Worm (Caenorhabditis elegans): ENCODE measurements around the gene Y43C5B.2.

Gene Y43C5B.2

ce11 chrIV:10347528-10347927 lies 4.6 kb downstream of the Y43C5B.2 start:
- TF ChIP-seq med-1 (GFP tag; optimal IDR thresholded peaks at IDR 0.05; ENCODE audit: insufficient read depth) = no peak
- TF ChIP-seq tab-1 (GFP tag; IDR thresholded peaks at IDR 0.05) = no peak
- TF ChIP-seq ref-1 (GFP tag; conservative IDR thresholded peaks at IDR 0.05) = no peak
- TF ChIP-seq T22C8.4 (GFP tag; IDR thresholded peaks at IDR 0.05) = no peak
- TF ChIP-seq ztf-23 (GFP tag; IDR thresholded peaks at IDR 0.05) = no peak
- TF ChIP-seq ztf-29 (GFP tag; IDR thresholded peaks at IDR 0.05) = no peak
- no peak for TF ChIP-seq flt-1 (GFP tag; IDR thresholded peaks at IDR 0.05)
- TF ChIP-seq klf-2 (GFP tag; conservative IDR thresholded peaks at IDR 0.05) = no peak
- TF ChIP-seq cog-1 (tag; optimal IDR thresholded peaks at IDR 0.05) = no peak

ce11 chrIV:10346948-10347347 lies 5.2 kb downstream of the Y43C5B.2 start:
- no peak for TF ChIP-seq tab-1 (GFP tag; IDR thresholded peaks at IDR 0.05)
- TF ChIP-seq med-1 (GFP tag; optimal IDR thresholded peaks at IDR 0.05; ENCODE audit: insufficient read depth) = no peak
- TF ChIP-seq T22C8.4 (GFP tag; IDR thresholded peaks at IDR 0.05) = no peak
- no peak for TF ChIP-seq klf-2 (GFP tag; conservative IDR thresholded peaks at IDR 0.05)
- TF ChIP-seq ztf-29 (GFP tag; IDR thresholded peaks at IDR 0.05) = no peak
- no peak for TF ChIP-seq ztf-23 (GFP tag; IDR thresholded peaks at IDR 0.05)
- TF ChIP-seq cog-1 (tag; optimal IDR thresholded peaks at IDR 0.05) = no peak
- no peak for TF ChIP-seq ref-1 (GFP tag; conservative IDR thresholded peaks at IDR 0.05)
- no peak for TF ChIP-seq flt-1 (GFP tag; IDR thresholded peaks at IDR 0.05)

DNA sequence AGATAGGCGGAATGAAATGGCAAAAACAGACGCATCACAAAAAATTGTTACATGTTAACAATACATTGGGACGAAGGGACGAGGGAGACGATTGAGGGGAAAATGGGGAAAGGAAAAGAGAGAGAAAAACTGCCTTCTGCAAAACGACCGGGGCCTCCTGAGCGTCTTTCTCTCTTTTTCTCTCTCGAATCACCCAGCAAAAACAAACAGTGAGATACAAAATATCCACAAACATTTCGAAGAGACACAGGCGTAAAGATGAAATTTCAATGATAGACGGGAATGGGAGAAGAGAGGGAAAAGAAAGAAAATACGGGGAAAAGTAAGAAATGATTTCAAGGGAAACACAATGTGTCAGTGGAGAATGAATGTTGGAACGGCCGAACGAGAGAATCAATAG lies 6.2 kb downstream of the Y43C5B.2 start:
- no peak for TF ChIP-seq klf-2 (GFP tag; conservative IDR thresholded peaks at IDR 0.05)
- no peak for TF ChIP-seq med-1 (GFP tag; optimal IDR thresholded peaks at IDR 0.05; ENCODE audit: insufficient read depth)
- TF ChIP-seq ztf-23 (GFP tag; IDR thresholded peaks at IDR 0.05) = no peak
- no peak for TF ChIP-seq cog-1 (tag; optimal IDR thresholded peaks at IDR 0.05)
- TF ChIP-seq T22C8.4 (GFP tag; IDR thresholded peaks at IDR 0.05) = no peak
- TF ChIP-seq ztf-29 (GFP tag; IDR thresholded peaks at IDR 0.05) = no peak
- TF ChIP-seq ref-1 (GFP tag; conservative IDR thresholded peaks at IDR 0.05) = no peak
- TF ChIP-seq flt-1 (GFP tag; IDR thresholded peaks at IDR 0.05) = no peak
- no peak for TF ChIP-seq tab-1 (GFP tag; IDR thresholded peaks at IDR 0.05)

DNA sequence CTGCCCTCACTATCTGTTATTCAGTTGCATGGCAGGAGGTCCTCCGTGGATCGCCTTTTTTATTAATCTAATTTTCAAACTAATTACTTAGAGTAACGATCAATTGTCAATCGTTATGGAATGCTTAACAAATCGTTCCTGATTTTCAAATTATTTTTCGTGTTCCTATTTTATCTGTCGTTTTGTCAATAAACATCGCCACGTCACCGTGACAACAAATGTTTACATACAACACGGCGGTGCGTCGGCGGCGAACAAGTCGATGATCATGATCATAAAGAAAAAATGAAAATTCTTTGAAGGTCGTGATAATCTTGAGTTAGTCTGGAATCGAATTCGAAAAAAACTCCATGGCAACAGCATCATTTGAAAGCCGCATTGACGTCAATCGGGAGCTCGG lies 6.7 kb downstream of the Y43C5B.2 start:
- TF ChIP-seq ztf-29 (GFP tag; IDR thresholded peaks at IDR 0.05) (no peak), flt-1 (GFP tag; IDR thresholded peaks at IDR 0.05) (no peak), cog-1 (tag; optimal IDR thresholded peaks at IDR 0.05) (no peak), ref-1 (GFP tag; conservative IDR thresholded peaks at IDR 0.05) (no peak), ztf-23 (GFP tag; IDR thresholded peaks at IDR 0.05) (no peak), T22C8.4 (GFP tag; IDR thresholded peaks at IDR 0.05) (no peak), med-1 (GFP tag; optimal IDR thresholded peaks at IDR 0.05; ENCODE audit: insufficient read depth) (no peak), tab-1 (GFP tag; IDR thresholded peaks at IDR 0.05) (no peak), klf-2 (GFP tag; conservative IDR thresholded peaks at IDR 0.05) (no peak)

DNA sequence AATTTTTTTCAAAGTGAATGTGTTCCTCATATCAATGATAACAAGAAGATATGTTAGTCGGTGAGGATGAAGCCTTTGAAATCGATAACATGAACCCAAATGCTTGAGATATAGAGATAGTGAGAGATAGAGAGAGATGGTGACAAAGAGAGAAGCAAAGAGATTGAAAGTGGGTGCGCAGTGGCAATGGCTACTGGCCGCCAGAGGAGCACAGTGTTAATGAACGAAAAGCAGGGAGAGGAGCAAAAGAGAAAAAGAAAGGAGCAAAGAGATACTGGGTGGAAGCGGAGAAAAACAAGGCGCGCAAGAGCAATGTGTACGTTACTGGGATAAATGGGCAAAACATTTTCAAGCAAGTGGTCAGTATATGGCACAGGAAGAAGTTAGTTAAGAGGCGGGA lies 7.5 kb downstream of the Y43C5B.2 start:
- TF ChIP-seq ztf-29 (GFP tag; IDR thresholded peaks at IDR 0.05) (no peak), cog-1 (tag; optimal IDR thresholded peaks at IDR 0.05) (peak; percentile 5)

DNA sequence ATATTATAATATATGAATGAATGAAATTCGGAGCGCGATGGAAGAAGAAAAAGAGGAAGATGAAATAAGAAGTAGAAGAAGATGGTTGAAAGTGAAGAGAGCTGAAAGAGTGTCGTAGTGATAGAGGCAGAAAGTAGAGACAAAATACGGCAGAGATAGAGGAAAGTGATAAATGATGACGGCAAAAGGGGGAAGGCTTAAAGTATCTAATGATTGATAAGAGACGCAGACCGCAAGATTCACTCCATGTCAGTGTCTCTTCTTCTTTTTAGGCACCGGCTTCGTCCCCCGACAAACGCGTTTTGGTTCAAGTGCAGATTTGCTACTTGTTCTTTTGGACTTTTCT lies 9.8 kb downstream of the Y43C5B.2 start:
- TF ChIP-seq ztf-29 (GFP tag; IDR thresholded peaks at IDR 0.05) (no peak), ztf-23 (GFP tag; IDR thresholded peaks at IDR 0.05) (no peak), ref-1 (GFP tag; conservative IDR thresholded peaks at IDR 0.05) (no peak), T22C8.4 (GFP tag; IDR thresholded peaks at IDR 0.05) (no peak), tab-1 (GFP tag; IDR thresholded peaks at IDR 0.05) (no peak)

DNA sequence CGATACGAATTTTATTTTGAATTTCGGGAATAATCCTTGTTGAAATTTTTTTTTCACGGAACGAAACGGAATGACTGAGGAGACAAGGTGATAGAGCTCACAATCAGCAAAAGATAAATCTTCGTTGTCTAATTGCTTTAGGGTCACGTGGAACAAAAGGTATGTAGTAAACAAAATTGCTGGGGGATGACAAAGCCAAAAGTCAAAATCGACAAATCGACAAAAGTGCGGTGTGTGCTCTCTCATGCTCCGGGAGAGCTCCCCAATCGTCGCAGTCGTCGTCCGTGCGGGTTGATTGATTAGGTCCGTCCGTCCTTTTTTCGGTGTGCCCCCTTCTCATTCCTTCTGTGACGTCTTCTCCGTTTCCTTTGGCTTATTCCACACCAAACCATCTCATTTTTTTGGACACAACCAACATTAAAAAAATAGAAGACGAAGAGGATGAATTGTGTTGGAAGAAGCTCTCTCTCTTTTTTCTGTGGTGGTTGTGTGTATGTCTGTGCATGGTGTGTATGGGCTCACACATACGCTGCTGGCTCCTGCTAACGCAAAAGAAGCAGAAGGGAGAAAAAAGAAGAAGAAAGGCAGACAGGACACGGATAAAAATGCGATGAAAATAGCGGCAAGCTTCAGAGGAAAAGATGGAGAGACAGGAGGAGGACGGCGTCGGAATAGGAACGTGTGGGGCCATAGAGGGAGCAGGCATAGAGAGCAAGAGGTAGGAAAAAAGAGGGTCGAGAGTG lies 10.4 kb downstream of the Y43C5B.2 start:
- TF ChIP-seq klf-2 (GFP tag; conservative IDR thresholded peaks at IDR 0.05) (no peak), T22C8.4 (GFP tag; IDR thresholded peaks at IDR 0.05) (no peak), med-1 (GFP tag; optimal IDR thresholded peaks at IDR 0.05; ENCODE audit: insufficient read depth) (no peak), cog-1 (tag; optimal IDR thresholded peaks at IDR 0.05) (no peak), ztf-29 (GFP tag; IDR thresholded peaks at IDR 0.05) (no peak), flt-1 (GFP tag; IDR thresholded peaks at IDR 0.05) (no peak), ref-1 (GFP tag; conservative IDR thresholded peaks at IDR 0.05) (no peak), ztf-23 (GFP tag; IDR thresholded peaks at IDR 0.05) (no peak; the same call in 1 of the 2 replicates), tab-1 (GFP tag; IDR thresholded peaks at IDR 0.05) (no peak)

DNA sequence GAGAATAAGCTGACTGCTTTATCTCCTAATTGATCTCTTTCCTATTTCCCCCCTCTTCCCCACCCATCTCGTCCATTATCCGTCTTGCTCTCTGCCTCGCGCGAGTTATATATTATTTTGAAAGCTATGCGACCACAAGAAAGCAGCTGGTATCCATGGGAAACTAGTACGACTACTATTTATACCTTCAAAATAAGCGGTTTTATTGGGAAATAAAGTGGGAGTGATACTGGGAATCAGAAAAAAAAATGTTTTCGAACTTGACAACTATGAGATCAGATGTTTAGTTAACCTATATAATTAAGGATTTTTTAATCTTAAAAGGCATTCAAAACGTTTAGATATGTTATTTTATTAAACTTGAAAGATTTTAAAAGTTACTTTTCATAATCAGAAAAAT lies 12.4 kb downstream of the Y43C5B.2 start:
- TF ChIP-seq ref-1 (GFP tag; conservative IDR thresholded peaks at IDR 0.05) = no peak

DNA sequence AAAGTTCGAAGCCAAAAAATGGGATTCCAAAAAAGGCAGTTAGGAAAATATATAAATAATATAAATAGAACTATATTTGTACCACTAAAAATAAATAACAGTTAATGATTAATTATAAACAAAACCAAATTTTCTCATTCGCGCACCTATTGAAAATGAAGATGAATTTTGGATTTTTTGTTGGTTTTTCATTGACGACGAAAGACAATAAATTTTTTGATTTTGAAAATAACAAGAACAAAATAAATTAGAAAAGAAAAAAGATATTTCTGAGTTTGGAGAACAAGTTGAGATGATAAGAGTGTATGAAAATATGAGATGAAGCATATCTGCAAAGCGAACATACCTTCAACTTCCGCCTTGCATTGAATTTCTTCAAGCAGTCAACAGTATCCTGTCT lies 14.9 kb downstream of the Y43C5B.2 start:
- no peak for TF ChIP-seq ref-1 (GFP tag; conservative IDR thresholded peaks at IDR 0.05)
- TF ChIP-seq T22C8.4 (GFP tag; IDR thresholded peaks at IDR 0.05) = no peak
- TF ChIP-seq ztf-23 (GFP tag; IDR thresholded peaks at IDR 0.05) = no peak
- no peak for TF ChIP-seq tab-1 (GFP tag; IDR thresholded peaks at IDR 0.05)
- TF ChIP-seq ztf-29 (GFP tag; IDR thresholded peaks at IDR 0.05) = no peak
- TF ChIP-seq cog-1 (tag; optimal IDR thresholded peaks at IDR 0.05) = no peak
- no peak for TF ChIP-seq klf-2 (GFP tag; conservative IDR thresholded peaks at IDR 0.05)
- no peak for TF ChIP-seq flt-1 (GFP tag; IDR thresholded peaks at IDR 0.05)
- TF ChIP-seq med-1 (GFP tag; optimal IDR thresholded peaks at IDR 0.05; ENCODE audit: insufficient read depth) = no peak

DNA sequence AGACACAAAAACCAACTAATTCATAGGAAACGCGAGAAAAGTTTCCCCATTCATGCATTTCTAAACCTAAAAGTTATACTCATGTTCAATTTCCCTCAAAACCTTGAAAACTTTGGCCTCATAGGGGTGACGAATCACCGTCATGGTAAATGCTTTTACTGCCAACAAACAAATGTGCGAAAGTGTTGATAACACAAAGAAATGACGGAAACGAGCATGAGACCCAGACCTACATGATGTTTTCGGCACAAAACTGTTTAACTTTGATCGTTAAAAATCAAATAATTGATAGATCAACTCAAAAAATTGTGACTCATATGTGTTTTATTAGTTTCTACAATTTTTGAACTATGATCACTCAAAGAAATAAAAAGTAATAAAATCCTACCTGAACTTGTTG lies 20.3 kb downstream of the Y43C5B.2 start:
- TF ChIP-seq ztf-23 (GFP tag; IDR thresholded peaks at IDR 0.05) (no peak), ztf-29 (GFP tag; IDR thresholded peaks at IDR 0.05) (no peak), klf-2 (GFP tag; conservative IDR thresholded peaks at IDR 0.05) (no peak), tab-1 (GFP tag; IDR thresholded peaks at IDR 0.05) (no peak), cog-1 (tag; optimal IDR thresholded peaks at IDR 0.05) (no peak), ref-1 (GFP tag; conservative IDR thresholded peaks at IDR 0.05) (no peak), med-1 (GFP tag; optimal IDR thresholded peaks at IDR 0.05; ENCODE audit: insufficient read depth) (no peak)
